Worm (Caenorhabditis elegans): Measurements from ENCODE around the gene F44E7.9.

F44E7.9 gene

DNA sequence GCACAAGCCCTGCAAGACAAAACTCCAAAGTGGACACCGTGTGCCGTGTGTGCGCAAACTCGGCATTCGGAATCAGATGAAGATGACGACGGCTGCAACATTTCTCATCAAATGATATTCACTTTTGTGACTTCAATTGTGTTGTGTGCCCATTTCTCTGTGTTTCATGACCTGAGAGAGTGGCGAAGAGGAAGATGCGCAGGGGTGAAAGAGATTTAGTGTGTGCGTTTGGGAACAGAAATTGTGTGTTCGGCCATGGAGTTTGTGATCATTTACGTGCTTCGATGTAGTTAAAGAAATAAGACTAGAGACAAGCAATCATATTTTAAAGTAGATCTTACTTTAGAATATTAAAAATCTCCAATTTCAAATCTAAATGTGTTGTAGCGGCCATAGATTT is 2.4 kb upstream of the F44E7.9 start:
- TF ChIP-seq sma-9 (GFP tag; optimal IDR thresholded peaks at IDR 0.05) = peak; percentile 20
- no peak for TF ChIP-seq sma-9 (tag; optimal IDR thresholded peaks at IDR 0.05)
- no peak for TF ChIP-seq nhr-23 (tag; optimal IDR thresholded peaks at IDR 0.05)
- TF ChIP-seq ceh-82 (tag; optimal IDR thresholded peaks at IDR 0.05) = no peak
- peak; percentile 18 for TF ChIP-seq fos-1 (tag; optimal IDR thresholded peaks at IDR 0.05)
- TF ChIP-seq lsy-2 (tag; optimal IDR thresholded peaks at IDR 0.05) = peak in 1 of 2 experiments; percentile 10

DNA sequence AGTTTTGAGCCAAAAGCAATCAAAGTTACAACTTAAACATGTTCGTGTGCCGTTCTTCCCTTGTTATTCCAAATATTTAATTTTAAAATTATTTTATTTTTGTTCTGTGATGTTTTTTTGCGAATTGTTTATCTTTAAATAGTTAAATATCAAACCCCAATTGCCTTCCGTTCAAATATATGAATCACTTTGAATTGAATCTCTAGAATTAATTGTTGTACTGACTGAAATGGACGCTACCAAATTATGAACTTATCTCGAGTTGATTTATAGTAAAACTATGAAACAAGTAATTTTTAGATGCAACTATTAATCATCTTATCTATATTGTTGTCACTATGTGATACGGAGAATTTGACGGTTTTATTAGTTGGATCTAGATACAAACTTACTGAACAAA is 1.0 kb downstream of the F44E7.9 start, which contains the start of gene ZC250.2:
TSS of gene ZC250.2 (plus strand) at position 301 of the 400 bp plus-strand sequence.
- TF ChIP-seq skn-1 (tag; optimal IDR thresholded peaks at IDR 0.05) (no peak), lin-13 (GFP tag; optimal IDR thresholded peaks at IDR 0.05) (no peak), mbf-1 (tag; optimal IDR thresholded peaks at IDR 0.05) (no peak), mab-5 (tag; optimal IDR thresholded peaks at IDR 0.05) (no peak), blmp-1 (tag; optimal IDR thresholded peaks at IDR 0.05; ENCODE audit: insufficient read depth) (no peak), snpc-4 (tag; optimal IDR thresholded peaks at IDR 0.05) (no peak), ceh-82 (tag; optimal IDR thresholded peaks at IDR 0.05) (no peak), sem-4 (tag; optimal IDR thresholded peaks at IDR 0.05) (no peak), ZK546.5 (tag; optimal IDR thresholded peaks at IDR 0.05) (no peak), peb-1 (tag; optimal IDR thresholded peaks at IDR 0.05) (no peak), egl-27 (tag; optimal IDR thresholded peaks at IDR 0.05) (no peak), Y55F3AM.14 (GFP tag; optimal IDR thresholded peaks at IDR 0.05) (no peak), lin-11 (tag; optimal IDR thresholded peaks at IDR 0.05) (no peak), ama-1 (optimal IDR thresholded peaks at IDR 0.05) (no peak), gmeb-1 (tag; optimal IDR thresholded peaks at IDR 0.05) (no peak)

DNA sequence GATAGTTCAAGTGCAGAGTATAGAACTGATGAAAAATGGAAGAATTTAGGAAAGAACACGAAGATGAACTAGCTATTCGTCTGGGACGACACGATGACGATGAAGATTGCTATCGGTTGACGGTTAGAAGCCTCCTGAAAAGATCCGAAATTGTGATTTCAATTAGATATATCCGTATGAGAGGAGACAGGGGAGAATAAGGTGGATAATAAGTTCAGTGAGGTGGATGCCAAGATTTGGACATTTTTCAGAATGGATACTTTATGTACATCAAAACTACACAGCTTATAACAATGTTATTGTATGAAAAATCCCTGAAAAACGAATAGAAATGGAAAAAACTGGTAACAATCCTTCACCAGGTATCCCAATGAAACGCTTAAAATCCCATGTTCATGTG is 7.1 kb downstream of the F44E7.9 start, which contains the start of gene nstp-3:
TSS of gene nstp-3 (minus strand) at position 101 of the 400 bp plus-strand sequence.
- TF ChIP-seq R02D3.7 (tag; optimal IDR thresholded peaks at IDR 0.05) (no peak), nhr-10 (tag; optimal IDR thresholded peaks at IDR 0.05) (no peak)

DNA sequence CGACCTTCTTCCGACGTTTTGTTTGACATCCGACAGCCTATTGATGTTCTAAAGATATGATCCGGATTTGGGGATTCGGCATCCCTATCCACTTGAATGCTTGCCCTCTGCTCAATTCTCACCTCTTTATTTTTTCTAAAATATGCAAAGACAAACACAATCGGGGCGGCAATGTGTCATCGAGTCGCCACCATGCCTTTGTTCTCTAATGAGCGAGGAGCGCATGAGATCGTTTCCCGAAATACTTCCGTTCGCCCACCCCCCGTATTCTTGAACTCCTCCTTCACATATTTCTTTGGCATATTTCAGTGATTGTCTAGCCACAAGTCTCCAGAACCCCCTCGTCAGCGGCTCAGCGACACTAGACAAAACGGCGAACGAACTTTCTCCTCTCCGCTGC is 8.3 kb downstream of the F44E7.9 start, which contains the start of gene cyn-17:
TSS of gene cyn-17 (plus strand) at position 301 of the 400 bp plus-strand sequence.
- no peak for TF ChIP-seq unc-39 (tag; optimal IDR thresholded peaks at IDR 0.05)
- TF ChIP-seq ceh-82 (tag; optimal IDR thresholded peaks at IDR 0.05) = no peak
- no peak for TF ChIP-seq nhr-77 (tag; optimal IDR thresholded peaks at IDR 0.05)
- TF ChIP-seq unc-55 (GFP tag; optimal IDR thresholded peaks at IDR 0.05) = no peak
- TF ChIP-seq mdl-1 (tag; optimal IDR thresholded peaks at IDR 0.05) = no peak
- no peak for TF ChIP-seq ztf-4 (tag; optimal IDR thresholded peaks at IDR 0.05)
- TF ChIP-seq nhr-10 (tag; optimal IDR thresholded peaks at IDR 0.05) = no peak

DNA sequence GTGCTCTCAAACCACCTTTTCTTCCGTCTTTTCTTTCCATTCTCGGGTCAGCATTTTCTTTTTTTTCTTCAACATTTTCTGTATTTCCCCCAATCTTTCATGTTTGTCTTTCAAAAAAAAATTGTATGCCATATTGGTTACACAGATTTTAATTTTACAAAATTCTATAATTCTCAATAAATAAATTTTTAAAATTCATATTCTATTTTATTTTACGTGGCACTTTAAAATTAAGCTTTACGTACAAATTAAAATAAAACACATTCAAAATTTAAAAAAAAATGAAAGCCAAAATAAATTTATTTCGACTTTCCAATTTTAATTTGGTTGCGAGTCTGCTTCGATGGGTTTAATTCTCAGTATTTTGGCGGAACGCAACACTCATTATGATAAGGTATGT is 14.4 kb downstream of the F44E7.9 start, which contains the start of gene ZC250.5:
TSS of gene ZC250.5 (plus strand) at position 301 of the 400 bp plus-strand sequence.
- no peak for TF ChIP-seq alr-1 (tag; optimal IDR thresholded peaks at IDR 0.05)
- TF ChIP-seq peb-1 (tag; optimal IDR thresholded peaks at IDR 0.05) = no peak

DNA sequence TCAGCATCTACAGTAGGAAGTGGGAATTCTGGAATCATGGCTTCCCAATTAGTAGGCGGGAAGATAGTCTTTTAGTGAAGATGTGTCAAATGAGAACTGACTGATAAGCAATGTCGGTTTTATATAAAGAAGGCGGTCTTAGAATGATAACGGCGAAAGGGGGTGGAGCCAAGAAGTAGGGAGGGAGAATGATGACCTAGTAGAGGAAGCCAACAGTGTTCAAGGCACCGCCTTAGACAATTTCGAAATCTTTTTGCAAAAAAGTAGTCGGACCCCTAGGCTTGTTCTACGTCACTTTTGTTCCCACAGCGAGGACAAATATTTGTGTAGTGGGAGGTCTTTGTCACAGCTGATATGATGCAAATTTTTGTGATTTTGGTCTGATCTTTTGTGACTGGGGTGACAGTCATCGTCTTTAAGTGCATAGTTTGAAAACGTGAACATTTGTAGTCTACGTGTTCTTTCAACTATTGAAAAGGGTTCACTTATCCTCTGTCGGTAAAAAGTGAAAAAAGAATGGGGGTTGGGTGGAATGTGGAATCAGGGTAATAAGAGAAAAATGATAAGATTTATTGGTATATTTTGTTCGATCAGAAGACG is 22.1 kb downstream of the F44E7.9 start, which contains the start of gene ZC250.4:
TSS of gene ZC250.4 (minus strand) at position 78 of the 600 bp plus-strand sequence.
- TF ChIP-seq egl-27 (tag; optimal IDR thresholded peaks at IDR 0.05) (no peak), skn-1 (tag; optimal IDR thresholded peaks at IDR 0.05) (no peak), ztf-4 (tag; optimal IDR thresholded peaks at IDR 0.05) (no peak), lin-13 (GFP tag; optimal IDR thresholded peaks at IDR 0.05) (no peak), nhr-25 (tag; optimal IDR thresholded peaks at IDR 0.05) (peak; percentile 67), F13H6.1 (tag; optimal IDR thresholded peaks at IDR 0.05) (peak; percentile 41), sma-9 (GFP tag; optimal IDR thresholded peaks at IDR 0.05) (peak; percentile 2), sma-9 (tag; optimal IDR thresholded peaks at IDR 0.05) (no peak)

Data from whole organism, L2 larva.